Fruit fly (Drosophila melanogaster) whole organism: ENCODE results near the gene spz5.

Source experiments
- Dll ChIP-seq: fragments of >200 bp; optimal IDR thresholded peaks from 2 replicates; lab custom pipeline; 2017
- usp ChIP-seq: fragments of >200 bp; optimal IDR thresholded peaks from 2 replicates; lab custom pipeline; 2017; ENCODE audit warnings: missing biosample characterization, missing genetic modification characterization, mixed read lengths

dm6 chr3L:2887399-2887798 lies 4.6 kb downstream of the spz5 start:
- TF ChIP-seq usp (GFP tag; lab: Kevin White, UChicago): no peak
- no peak for TF ChIP-seq Dll (lab: Kevin White, UChicago)
